Fruit fly (Drosophila melanogaster) whole organism, prepupa: ENCODE data around the gene CG14626.

ENCODE experiments used
- CG3032 ChIP-seq: fragments of 200-800 bp; optimal IDR thresholded peaks from 2 replicates; lab custom pipeline; 2019; ENCODE audit warnings: missing biosample characterization, mild to moderate bottlenecking, missing genetic modification characterization, moderate library complexity
- Eip78C ChIP-seq: fragments of 200-800 bp; sonication (Bioruptor generic); peaks from one replicate; lab custom pipeline; 2016; ENCODE audit warnings: missing biosample characterization, missing genetic modification characterization
- Eip93F ChIP-seq: fragments of 200-800 bp; sonication (Bioruptor generic); optimal IDR thresholded peaks from 2 replicates; lab custom pipeline; 2016; ENCODE audit warnings: missing biosample characterization, mild to moderate bottlenecking, missing genetic modification characterization
- Sox14 ChIP-seq: fragments of 200-800 bp; sonication (Bioruptor generic); optimal IDR thresholded peaks from 3 replicates; lab custom pipeline; 2016; ENCODE audit warnings: missing biosample characterization, missing genetic modification characterization
- Sox15 ChIP-seq: fragments of 200-800 bp; sonication (Bioruptor generic); optimal IDR thresholded peaks from 3 replicates; lab custom pipeline; 2016; ENCODE audit warnings: missing biosample characterization, missing genetic modification characterization
- achi ChIP-seq: fragments of 200-800 bp; sonication (Bioruptor generic); optimal IDR thresholded peaks from 3 replicates; lab custom pipeline; 2016; ENCODE audit warnings: missing biosample characterization, missing genetic modification characterization

DNA sequence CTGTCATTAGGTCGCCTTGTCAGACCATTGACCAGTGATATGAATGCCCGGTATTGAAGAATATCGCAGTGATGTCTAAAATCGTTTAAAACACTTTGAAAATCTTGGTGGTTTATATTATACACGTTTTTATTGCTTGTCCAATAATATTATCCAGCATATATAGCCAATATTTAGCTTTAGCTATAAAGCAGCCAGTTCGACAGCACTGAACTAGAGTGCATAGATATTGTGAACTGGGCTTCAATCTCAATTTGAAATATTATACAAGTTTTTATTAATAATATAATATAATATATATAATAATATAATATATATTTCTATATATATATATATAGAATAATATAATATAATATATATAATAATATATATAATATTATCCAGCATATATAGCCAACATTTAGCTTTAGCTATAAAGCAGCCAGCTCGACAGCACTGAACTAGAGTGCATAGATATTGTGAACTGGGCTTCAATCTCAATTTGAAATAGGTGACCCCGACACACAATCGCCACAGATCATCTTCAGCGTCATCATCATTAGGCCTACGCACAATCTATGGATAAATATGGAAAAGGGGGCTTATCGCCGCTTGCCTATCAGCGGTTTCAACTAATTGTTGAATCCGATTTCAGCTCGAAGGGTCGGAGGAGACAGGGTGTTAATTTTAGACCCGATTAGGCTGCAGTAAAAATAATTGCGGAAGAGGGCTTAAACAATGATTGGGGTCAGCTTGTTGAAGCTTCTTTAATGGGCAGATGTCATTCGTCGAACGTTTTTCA lies 41.8 kb upstream of the CG14626 start:
- TF ChIP-seq Sox15 (no peak), achi (GFP tag; lab: Kevin White, UChicago) (no peak), CG3032 (tag; lab: Kevin White, UChicago) (no peak), Sox14 (GFP tag; lab: Kevin White, UChicago) (no peak), Eip93F (no peak), Eip78C (GFP tag; lab: Kevin White, UChicago) (no peak)
